Fruit fly (Drosophila melanogaster): ENCODE measurements around the gene beta-Spec.

beta-Spec gene

dm6 chrX:17679642-17680571, 22.7 kb downstream of the beta-Spec start (continued):
- TF ChIP-seq CG9797 (GFP tag; optimal IDR thresholded peaks at IDR 0.05) (no peak), ewg (GFP tag; optimal IDR thresholded peaks at IDR 0.05) (no peak), vvl (GFP tag; IDR thresholded peaks at IDR 0.05) (peak; percentile 74; the same call in 1 of the 2 replicates), CG3838 (GFP tag; optimal IDR thresholded peaks at IDR 0.05) (no peak), CG11247 (GFP tag; IDR thresholded peaks at IDR 0.05) (no peak), Xbp1 (GFP tag; optimal IDR thresholded peaks at IDR 0.05) (no peak), Tbp (GFP tag; optimal IDR thresholded peaks at IDR 0.05) (no peak), CG1792 (GFP tag; optimal IDR thresholded peaks at IDR 0.05) (no peak), CG34224 (GFP tag; IDR thresholded peaks at IDR 0.05; ENCODE audit: partially characterized antibody) (no peak), her (GFP tag; optimal IDR thresholded peaks at IDR 0.05) (no peak), CG10431 (GFP tag; optimal IDR thresholded peaks at IDR 0.05) (no peak), chinmo (GFP tag; IDR thresholded peaks at IDR 0.05; ENCODE audit: partially characterized antibody) (peak; percentile 81; the same call in 2 of the 4 replicates), CG12659 (GFP tag; optimal IDR thresholded peaks at IDR 0.05) (no peak), CG9727 (GFP tag; optimal IDR thresholded peaks at IDR 0.05) (no peak), da (GFP tag; optimal IDR thresholded peaks at IDR 0.05) (no peak), klu (GFP tag; IDR thresholded peaks at IDR 0.05) (no peak), HmgD (GFP tag; optimal IDR thresholded peaks at IDR 0.05) (no peak), dmrt99B (tag; optimal IDR thresholded peaks at IDR 0.05) (peak; percentile 34), grau (tag; optimal IDR thresholded peaks at IDR 0.05) (no peak), Scr (GFP tag; IDR thresholded peaks at IDR 0.05; ENCODE audit: partially characterized antibody) (no peak), CG2712 (tag; optimal IDR thresholded peaks at IDR 0.05) (peak; percentile 5), CG4617 (GFP tag; optimal IDR thresholded peaks at IDR 0.05; ENCODE audit: borderline replicate concordance) (no peak), row (GFP tag; IDR thresholded peaks at IDR 0.05) (no peak; the same call in 2 of the 3 replicates), CG4707 (GFP tag; optimal IDR thresholded peaks at IDR 0.05) (no peak), sob (GFP tag; IDR thresholded peaks at IDR 0.05) (0 out of 2 replicates have a peak, but pooled peaks have one; percentile 15), yki (optimal IDR thresholded peaks at IDR 0.05) (no peak), Mad (GFP tag; optimal IDR thresholded peaks at IDR 0.05) (no peak), CG2199 (GFP tag; IDR thresholded peaks at IDR 0.05) (0 out of 3 replicates have a peak, but pooled peaks have one; percentile 31), HmgZ (tag; optimal IDR thresholded peaks at IDR 0.05) (no peak), abd-A (tag; optimal IDR thresholded peaks at IDR 0.05) (no peak), CG9876 (GFP tag; optimal IDR thresholded peaks at IDR 0.05) (no peak), stc (GFP tag; IDR thresholded peaks at IDR 0.05) (no peak), sr (GFP tag; IDR thresholded peaks at IDR 0.05) (peak; percentile 81; the same call in 2 of the 3 replicates), onecut (GFP tag; IDR thresholded peaks at IDR 0.05) (peak; percentile 63), CG17186 (GFP tag; optimal IDR thresholded peaks at IDR 0.05) (no peak), insv (GFP tag; optimal IDR thresholded peaks at IDR 0.05) (no peak), CG17385 (GFP tag; optimal IDR thresholded peaks at IDR 0.05) (peak; percentile 1), B-H1 (GFP tag; IDR thresholded peaks at IDR 0.05) (no peak), CG1647 (GFP tag; optimal IDR thresholded peaks at IDR 0.05) (no peak), CG6854 (GFP tag; optimal IDR thresholded peaks at IDR 0.05) (no peak), seq (GFP tag; IDR thresholded peaks at IDR 0.05) (no peak), CG5245 (GFP tag; optimal IDR thresholded peaks at IDR 0.05) (no peak), Abd-B (GFP tag; optimal IDR thresholded peaks at IDR 0.05) (no peak), CG6791 (GFP tag; IDR thresholded peaks at IDR 0.05; ENCODE audit: partially characterized antibody) (no peak), CG13424 (tag; optimal IDR thresholded peaks at IDR 0.05) (peak; percentile 39), pb (GFP tag; optimal IDR thresholded peaks at IDR 0.05) (no peak), CG4424 (GFP tag; optimal IDR thresholded peaks at IDR 0.05) (no peak), vnd (GFP tag; IDR thresholded peaks at IDR 0.05; ENCODE audit: partially characterized antibody) (no peak), pho (GFP tag; optimal IDR thresholded peaks at IDR 0.05) (no peak)
